3 fruit fly cellular contexts compared by ENCODE assay signal in genomic region chr3L:16012315-16012950, dm6.
TF ChIP-seq lines count a peak whose summit lies in the region.

No protein-coding gene starts in this region.

- no peak for TF ChIP-seq CTCF in whole organism, embryonic (GFP tag; optimal IDR thresholded peaks at IDR 0.05; lab: Kevin White, UChicago)

TF ChIP-seq in whole organism, embryonic, 481 proteins besides CTCF, POLR2A, EP300 and RAD21:
- TF ChIP-seq D (optimal IDR thresholded peaks at IDR 0.05; lab: Kevin White, UChicago), result peak; percentile 75
- TF ChIP-seq D (GFP tag; optimal IDR thresholded peaks at IDR 0.05; lab: Kevin White, UChicago), result no peak
- TF ChIP-seq twi (tag; optimal IDR thresholded peaks at IDR 0.05; lab: Kevin White, UChicago), result peak; percentile 16
- peak; percentile 61 for TF ChIP-seq kni (GFP tag; optimal IDR thresholded peaks at IDR 0.05; lab: Kevin White, UChicago)
- TF ChIP-seq Usf (GFP tag; optimal IDR thresholded peaks at IDR 0.05; lab: Kevin White, UChicago), result no peak
- no peak for TF ChIP-seq CG3281 (GFP tag; optimal IDR thresholded peaks at IDR 0.05; lab: Kevin White, UChicago)
- no peak for TF ChIP-seq NC2α (GFP tag; optimal IDR thresholded peaks at IDR 0.05; lab: Kevin White, UChicago)
- TF ChIP-seq CG14860 (GFP tag; IDR thresholded peaks at IDR 0.05; lab: Robert Waterston, UW; ENCODE audit: partially characterized antibody), result no peak
- peak; percentile 12 for TF ChIP-seq pros (GFP tag; optimal IDR thresholded peaks at IDR 0.05; lab: Kevin White, UChicago)
- no peak for TF ChIP-seq YL-1 (GFP tag; optimal IDR thresholded peaks at IDR 0.05; lab: Kevin White, UChicago)
- no peak for TF ChIP-seq jigr1 (GFP tag; IDR thresholded peaks at IDR 0.05; lab: Robert Waterston, UW)
- TF ChIP-seq CG8290 (GFP tag; optimal IDR thresholded peaks at IDR 0.05; lab: Kevin White, UChicago), result peak; percentile 4
- TF ChIP-seq CG8290 (tag; optimal IDR thresholded peaks at IDR 0.05; lab: Kevin White, UChicago), result no peak
- no peak for TF ChIP-seq Doc2 (GFP tag; IDR thresholded peaks at IDR 0.05; lab: Robert Waterston, UW)
- TF ChIP-seq prd (optimal IDR thresholded peaks at IDR 0.05; lab: Kevin White, UChicago), result no peak
- TF ChIP-seq prd (GFP tag; IDR thresholded peaks at IDR 0.05; lab: Robert Waterston, UW), result peak; percentile 63; the same call in 2 of the 3 replicates
- TF ChIP-seq pan (optimal IDR thresholded peaks at IDR 0.05; lab: Kevin White, UChicago), result peak in 1 of 2 experiments; percentile 67
- TF ChIP-seq pan (GFP tag; optimal IDR thresholded peaks at IDR 0.05 in 1 of 2, IDR thresholded peaks at IDR 0.05 in 1 of 2), result peak in 1 of 2 experiments; percentile 35
- TF ChIP-seq CG2199 (GFP tag; IDR thresholded peaks at IDR 0.05; lab: Robert Waterston, UW), result peak; percentile 69; the same call in 1 of the 3 replicates
- no peak for TF ChIP-seq Atf3 (GFP tag; optimal IDR thresholded peaks at IDR 0.05; lab: Kevin White, UChicago)
- no peak for TF ChIP-seq ase (GFP tag; IDR thresholded peaks at IDR 0.05; lab: Robert Waterston, UW)
- TF ChIP-seq zen (tag; optimal IDR thresholded peaks at IDR 0.05; lab: Kevin White, UChicago), result peak; percentile 95
- TF ChIP-seq Dll (GFP tag; IDR thresholded peaks at IDR 0.05; lab: Robert Waterston, UW; ENCODE audit: partially characterized antibody), result no peak
- peak; percentile 42 for TF ChIP-seq gsb-n (tag; optimal IDR thresholded peaks at IDR 0.05; lab: Kevin White, UChicago)
- 0 out of 3 replicates have a peak, but pooled peaks have one; percentile 30 for TF ChIP-seq Opbp (GFP tag; IDR thresholded peaks at IDR 0.05; lab: Robert Waterston, UW; ENCODE audit: partially characterized antibody)
- TF ChIP-seq CG4707 (GFP tag; optimal IDR thresholded peaks at IDR 0.05; lab: Kevin White, UChicago), result peak; percentile 13

TF ChIP-seq in whole organism, prepupa, 60 proteins besides CTCF, POLR2A, EP300 and RAD21:
- TF ChIP-seq pdm3 (GFP tag; optimal IDR thresholded peaks at IDR 0.05; lab: Kevin White, UChicago), result no peak
- TF ChIP-seq svp (GFP tag; lab: Kevin White, UChicago), result peak; percentile 11
- no peak for TF ChIP-seq Hr39 (GFP tag; optimal IDR thresholded peaks at IDR 0.05; lab: Kevin White, UChicago)
- TF ChIP-seq Sox15 (GFP tag; optimal IDR thresholded peaks at IDR 0.05; lab: Kevin White, UChicago), result no peak

TF ChIP-seq in whole organism, pupa, 21 proteins besides CTCF, POLR2A, EP300 and RAD21:
- TF ChIP-seq Pif1A (GFP tag; optimal IDR thresholded peaks at IDR 0.05; lab: Kevin White, UChicago), result no peak
- TF ChIP-seq CG17806 (tag; optimal IDR thresholded peaks at IDR 0.05; lab: Kevin White, UChicago), result no peak
- TF ChIP-seq CG4496 (GFP tag; IDR thresholded peaks at IDR 0.05; lab: Robert Waterston, UW), result 0 out of 3 replicates have a peak, but pooled peaks have one; percentile 23
TF ChIP-seq in whole organism, pupa: peak in this region for 1.
